Worm (Caenorhabditis elegans): ENCODE results near the gene rab-30.

DNA sequence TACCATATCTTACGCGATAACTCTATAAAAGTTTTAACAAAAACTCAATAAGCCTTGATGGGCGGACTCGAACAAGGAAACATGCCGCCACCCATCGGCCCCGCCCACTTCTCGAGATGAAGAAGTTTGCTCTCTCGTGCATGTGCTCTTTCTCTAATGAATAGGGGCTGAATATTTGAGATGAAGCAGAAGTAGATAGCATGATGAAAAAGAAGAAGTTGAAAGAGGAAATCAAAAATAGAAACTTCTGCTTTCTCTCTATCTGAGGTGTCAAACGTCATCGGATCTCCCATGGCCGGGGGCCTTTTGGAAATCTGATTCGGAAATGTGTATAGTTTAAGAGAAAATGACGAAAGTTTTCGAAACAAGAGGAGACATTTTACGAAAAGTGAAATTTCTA lies 18.5 kb downstream of the rab-30 start:
- no peak for TF ChIP-seq dao-5 (tag; optimal IDR thresholded peaks at IDR 0.05)
- no peak for TF ChIP-seq W03F9.2 (tag; optimal IDR thresholded peaks at IDR 0.05)
